Worm (Caenorhabditis elegans) whole organism, L4 larva: Measurements from ENCODE around the gene B0507.5.
A peak's percentile ranks its signal among the peaks of the same experiment; 100 is the strongest.

Source experiments
- D1046.2 ChIP-seq: fragments of 200-800 bp; sonication (Bioruptor generic); IDR thresholded peaks from 2 replicates; pipeline ENCODE4 v1.3.6; 2022; ENCODE audit warnings: missing genetic modification characterization, missing compliant biosample characterization
- F10B5.3 ChIP-seq: sonication (generic microtip); optimal IDR thresholded peaks from 2 replicates; lab custom pipeline; 2016; ENCODE audit warnings: mild to moderate bottlenecking, missing genetic modification characterization, missing compliant biosample characterization
- F26F4.8 ChIP-seq: fragments of 200-800 bp; sonication (Bioruptor generic); conservative IDR thresholded peaks from 2 replicates; pipeline ENCODE4 v1.3.6; 2022; ENCODE audit warnings: missing genetic modification characterization, missing compliant biosample characterization
- F37D6.2 ChIP-seq: sonication (generic microtip); optimal IDR thresholded peaks from 2 replicates; lab custom pipeline; 2016; ENCODE audit warnings: mild to moderate bottlenecking, missing genetic modification characterization, missing compliant biosample characterization
- F49E8.2 ChIP-seq: sonication (generic microtip); optimal IDR thresholded peaks from 2 replicates; lab custom pipeline; 2016; ENCODE audit warnings: missing compliant biosample characterization, mild to moderate bottlenecking, missing genetic modification characterization, borderline replicate concordance
- R02D3.7 ChIP-seq: fragments of 150-350 bp; sonication (generic microtip); optimal IDR thresholded peaks from 3 replicates; lab custom pipeline; 2014; ENCODE audit warnings: missing biosample characterization, missing genetic modification characterization
- Y105C5A.15 ChIP-seq: fragments of 200-800 bp; sonication (Bioruptor generic); IDR thresholded peaks from 2 replicates; pipeline ENCODE4 v1.3.6; 2022; ENCODE audit warnings: missing genetic modification characterization, missing compliant biosample characterization
- Y48G9A.11 ChIP-seq: fragments of 200-800 bp; sonication (Bioruptor generic); IDR thresholded peaks from 2 replicates; pipeline ENCODE4 v1.3.6; 2022; ENCODE audit warnings: missing genetic modification reagents, missing genetic modification characterization, missing compliant biosample characterization
- Y5F2A.4 ChIP-seq: fragments of 200-800 bp; sonication (Bioruptor generic); optimal IDR thresholded peaks from 2 replicates; lab custom pipeline; 2018; ENCODE audit warnings: mild to moderate bottlenecking, missing genetic modification characterization, missing compliant biosample characterization
- Y75B8A.6 ChIP-seq: fragments of 200-800 bp; sonication (Bioruptor generic); IDR thresholded peaks from 2 replicates; pipeline ENCODE4 v1.3.6; 2022; ENCODE audit warnings: missing genetic modification reagents, missing genetic modification characterization, missing compliant biosample characterization
- ZK546.5 ChIP-seq, 2 experiments: sonication (generic microtip); optimal IDR thresholded peaks; 2 replicates each; lab custom pipeline; 2017; ENCODE audit warnings: missing biosample characterization in 2 of 2, missing genetic modification characterization in 2 of 2
- ama-1 ChIP-seq: fragments of 150-350 bp; optimal IDR thresholded peaks from 2 replicates; lab custom pipeline; 2014; ENCODE audit warnings: inconsistent platforms, mixed read lengths
- attf-4 ChIP-seq: sonication (generic microtip); optimal IDR thresholded peaks from 3 replicates; lab custom pipeline; 2017; ENCODE audit warnings: missing biosample characterization, missing genetic modification characterization
- ceh-44 ChIP-seq: fragments of 200-800 bp; sonication (Bioruptor generic); IDR thresholded peaks from 2 replicates; pipeline ENCODE4 v1.3.6; 2022; ENCODE audit warnings: missing genetic modification reagents, missing genetic modification characterization, missing compliant biosample characterization
- ceh-82 ChIP-seq: sonication (generic microtip); optimal IDR thresholded peaks from 2 replicates; lab custom pipeline; 2017; ENCODE audit warnings: missing biosample characterization, missing genetic modification characterization
- ces-1 ChIP-seq: fragments of 150-350 bp; sonication (generic microtip); optimal IDR thresholded peaks from 4 replicates; lab custom pipeline; 2014; ENCODE audit warnings: missing biosample characterization, missing genetic modification reagents, missing genetic modification characterization
- ctbp-1 ChIP-seq: fragments of 200-800 bp; sonication (Bioruptor generic); IDR thresholded peaks from 2 replicates; pipeline ENCODE4 v1.3.6; 2022; ENCODE audit warnings: missing genetic modification reagents, missing genetic modification characterization, missing compliant biosample characterization
- daf-16 ChIP-seq, 3 experiments: sonication (generic microtip); optimal IDR thresholded peaks; 2 replicates each; lab custom pipeline; 2016 to 2017; ENCODE audit warnings: missing genetic modification characterization in 3 of 3, missing genetic modification reagents in 3 of 3, mild to moderate bottlenecking in 2 of 3, missing compliant biosample characterization in 2 of 3, missing biosample characterization in 1 of 3, moderate library complexity in 1 of 3
- dmd-6 ChIP-seq: fragments of 200-800 bp; sonication (Bioruptor generic); IDR thresholded peaks from 2 replicates; pipeline ENCODE4 v1.3.6; 2022; ENCODE audit warnings: missing genetic modification reagents, missing genetic modification characterization, missing compliant biosample characterization
- dmd-8 ChIP-seq: fragments of 200-800 bp; sonication (Bioruptor generic); IDR thresholded peaks from 2 replicates; pipeline ENCODE4 v1.3.6; 2022; ENCODE audit warnings: missing genetic modification characterization, missing compliant biosample characterization
- dmd-9 ChIP-seq: fragments of 200-800 bp; sonication (Bioruptor generic); IDR thresholded peaks from 2 replicates; pipeline ENCODE4 v1.3.6; 2022; ENCODE audit warnings: missing genetic modification reagents, missing genetic modification characterization, missing compliant biosample characterization
- dpl-1 ChIP-seq: fragments of 150-350 bp; optimal IDR thresholded peaks from 2 replicates; lab custom pipeline; 2014; ENCODE audit warnings: missing biosample characterization, missing genetic modification reagents, missing genetic modification characterization
- egl-27 ChIP-seq: sonication (generic microtip); optimal IDR thresholded peaks from 3 replicates; lab custom pipeline; 2017; ENCODE audit warnings: missing biosample characterization, missing genetic modification reagents, missing genetic modification characterization
- gei-8 ChIP-seq: fragments of 200-800 bp; sonication (Bioruptor generic); optimal IDR thresholded peaks from 2 replicates; lab custom pipeline; 2018; ENCODE audit warnings: mild to moderate bottlenecking, missing genetic modification characterization, missing compliant biosample characterization
- hif-1 ChIP-seq, 2 experiments: sonication (generic microtip); optimal IDR thresholded peaks; 2 replicates each; lab custom pipeline; 2016 to 2017; ENCODE audit warnings: missing compliant biosample characterization in 2 of 2, missing genetic modification characterization in 2 of 2, missing genetic modification reagents in 2 of 2, missing genotype in 2 of 2, mild to moderate bottlenecking in 1 of 2
- hlh-11 ChIP-seq: fragments of 200-800 bp; sonication (Bioruptor generic); optimal IDR thresholded peaks from 2 replicates; lab custom pipeline; 2018; ENCODE audit warnings: mild to moderate bottlenecking, missing genetic modification characterization, missing compliant biosample characterization
- hlh-30 ChIP-seq: sonication (generic microtip); optimal IDR thresholded peaks from 2 replicates; lab custom pipeline; 2017; ENCODE audit warnings: antibody characterized with exemption, mild to moderate bottlenecking, missing genetic modification characterization, missing compliant biosample characterization; ENCODE audit not compliant: insufficient read depth
- jun-1 ChIP-seq: fragments of 150-350 bp; optimal IDR thresholded peaks from 2 replicates; lab custom pipeline; 2014; ENCODE audit warnings: missing biosample characterization, missing genetic modification reagents, missing genetic modification characterization
- lim-7 ChIP-seq: fragments of 200-800 bp; sonication (Bioruptor generic); IDR thresholded peaks from 2 replicates; pipeline ENCODE4 v1.3.6; 2022; ENCODE audit warnings: missing genetic modification characterization, missing compliant biosample characterization
- lin-13 ChIP-seq: fragments of 150-350 bp; optimal IDR thresholded peaks from 2 replicates; lab custom pipeline; 2014; ENCODE audit warnings: missing biosample characterization, missing genetic modification reagents, missing genetic modification characterization
- lsy-2 ChIP-seq, 2 experiments: fragments of 150-350 bp in 1 of 2; sonication (generic microtip) in 1 of 2; optimal IDR thresholded peaks; 2 replicates each; lab custom pipeline; 2014 to 2017; ENCODE audit warnings: missing biosample characterization in 2 of 2, missing genetic modification characterization in 2 of 2
- madf-9 ChIP-seq: fragments of 200-800 bp; sonication (Bioruptor generic); conservative IDR thresholded peaks from 2 replicates; pipeline ENCODE4 v1.3.6; 2022; ENCODE audit warnings: missing genetic modification reagents, missing genetic modification characterization, missing compliant biosample characterization
- mdt-29 ChIP-seq: fragments of 200-800 bp; sonication (Bioruptor generic); IDR thresholded peaks from 2 replicates; pipeline ENCODE4 v1.3.6; 2022; ENCODE audit warnings: missing genetic modification reagents, missing genetic modification characterization, missing compliant biosample characterization
- mep-1 ChIP-seq: fragments of 150-350 bp; sonication (generic microtip); optimal IDR thresholded peaks from 3 replicates; lab custom pipeline; 2014; ENCODE audit warnings: missing biosample characterization, missing genetic modification characterization
- mxl-3 ChIP-seq: fragments of 200-800 bp; sonication (Bioruptor generic); optimal IDR thresholded peaks from 2 replicates; lab custom pipeline; 2018; ENCODE audit warnings: mild to moderate bottlenecking, missing genetic modification characterization, missing compliant biosample characterization
- nhr-102 ChIP-seq: sonication (generic microtip); optimal IDR thresholded peaks from 2 replicates; lab custom pipeline; 2016; ENCODE audit warnings: mild to moderate bottlenecking, missing genetic modification characterization, moderate library complexity, missing compliant biosample characterization
- nhr-11 ChIP-seq: fragments of 150-350 bp; optimal IDR thresholded peaks from 2 replicates; lab custom pipeline; 2014; ENCODE audit warnings: missing biosample characterization, missing genetic modification characterization
- nhr-237 ChIP-seq: sonication (generic microtip); optimal IDR thresholded peaks from 2 replicates; lab custom pipeline; 2017; ENCODE audit warnings: missing biosample characterization, missing genetic modification characterization
- nhr-41 ChIP-seq: fragments of 200-800 bp; sonication (Bioruptor generic); IDR thresholded peaks from 2 replicates; pipeline ENCODE4 v1.3.6; 2022; ENCODE audit warnings: missing genetic modification reagents, missing genetic modification characterization, missing compliant biosample characterization
- nhr-42 ChIP-seq: fragments of 200-800 bp; sonication (Bioruptor generic); IDR thresholded peaks from 2 replicates; pipeline ENCODE4 v1.3.6; 2022; ENCODE audit warnings: missing genetic modification characterization, missing compliant biosample characterization
- nhr-48 ChIP-seq: sonication (generic microtip); optimal IDR thresholded peaks from 2 replicates; lab custom pipeline; 2016; ENCODE audit warnings: mild to moderate bottlenecking, missing genetic modification characterization, missing compliant biosample characterization
- nhr-6 ChIP-seq: fragments of 150-350 bp; optimal IDR thresholded peaks from 2 replicates; lab custom pipeline; 2014; ENCODE audit warnings: missing biosample characterization, missing genetic modification characterization
- php-3 ChIP-seq: fragments of 200-800 bp; sonication (Bioruptor generic); IDR thresholded peaks from 2 replicates; pipeline ENCODE4 v1.3.6; 2022; ENCODE audit warnings: missing genetic modification reagents, missing genetic modification characterization, missing compliant biosample characterization
- pqm-1 ChIP-seq: sonication (generic microtip); optimal IDR thresholded peaks from 2 replicates; lab custom pipeline; 2017; ENCODE audit warnings: missing biosample characterization, missing genetic modification characterization
- rbr-2 ChIP-seq: sonication (generic microtip); optimal IDR thresholded peaks from 2 replicates; lab custom pipeline; 2016; ENCODE audit warnings: missing genotype, missing genetic modification characterization, missing compliant biosample characterization
- set-16 ChIP-seq: fragments of 200-800 bp; sonication (Bioruptor generic); IDR thresholded peaks from 2 replicates; pipeline ENCODE4 v1.3.6; 2022; ENCODE audit warnings: missing genetic modification reagents, missing genetic modification characterization, missing compliant biosample characterization
- snpc-1.2 ChIP-seq: fragments of 200-800 bp; sonication (Bioruptor generic); IDR thresholded peaks from 2 replicates; pipeline ENCODE4 v1.3.6; 2022; ENCODE audit warnings: missing genetic modification reagents, missing genetic modification characterization, missing compliant biosample characterization
- unc-39 ChIP-seq: sonication (generic microtip); optimal IDR thresholded peaks from 2 replicates; lab custom pipeline; 2017; ENCODE audit warnings: missing biosample characterization, missing genetic modification characterization
- vab-7 ChIP-seq: fragments of 200-800 bp; sonication (Bioruptor generic); IDR thresholded peaks from 2 replicates; pipeline ENCODE4 v1.3.6; 2022; ENCODE audit warnings: missing genetic modification reagents, missing genetic modification characterization, missing compliant biosample characterization
- ztf-11 ChIP-seq: fragments of 150-350 bp; optimal IDR thresholded peaks from 2 replicates; lab custom pipeline; 2014; ENCODE audit warnings: missing biosample characterization, missing genetic modification characterization

The B0507.5 gene

DNA sequence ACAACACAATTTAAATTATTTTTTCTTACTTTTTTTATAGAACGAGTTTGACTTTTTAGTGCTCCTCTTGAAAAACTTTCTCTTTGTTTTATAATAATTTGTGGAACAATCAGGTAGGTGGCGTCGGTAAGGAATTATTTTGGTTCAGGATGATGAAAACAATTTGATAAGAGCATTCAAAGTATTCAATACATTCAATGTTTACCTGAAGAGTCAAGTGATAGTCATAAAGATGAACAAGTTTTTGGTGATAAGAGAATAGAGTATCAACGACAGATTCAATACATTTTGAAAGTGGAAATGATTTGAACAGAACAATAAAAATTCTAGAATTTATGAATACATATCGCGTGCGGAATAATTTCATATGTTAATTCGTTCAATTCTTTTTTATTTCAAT, 14.0 kb downstream of the B0507.5 start (continued):
- no peak for TF ChIP-seq lsy-2 (tag; optimal IDR thresholded peaks at IDR 0.05; lab: Kevin White, UChicago)
- TF ChIP-seq, all 104 proteins: peak for 9

- TF ChIP-seq nhr-42 (0 out of 2 replicates have a peak, but pooled peaks have one; percentile 49), Y75B8A.6 (GFP tag; lab: Robert Waterston, UW) (no peak), daf-16 (GFP tag; optimal IDR thresholded peaks at IDR 0.05; lab: Kevin White, UChicago) (peak in 1 of 2 experiments; percentile 93), daf-16 (tag; optimal IDR thresholded peaks at IDR 0.05; lab: Kevin White, UChicago) (peak; percentile 98), Y5F2A.4 (GFP tag; lab: Kevin White, UChicago) (no peak), R02D3.7 (tag; lab: Kevin White, UChicago) (no peak), F37D6.2 (tag; lab: Kevin White, UChicago) (no peak), Y48G9A.11 (no peak), nhr-237 (tag; lab: Kevin White, UChicago) (no peak), F10B5.3 (tag; lab: Kevin White, UChicago) (no peak), lin-13 (GFP tag; lab: Kevin White, UChicago) (no peak), madf-9 (no peak), dmd-6 (GFP tag; lab: Robert Waterston, UW) (peak; percentile 99), lim-7 (no peak), pqm-1 (peak; percentile 100), php-3 (GFP tag; lab: Robert Waterston, UW) (peak; percentile 97), hif-1 (tag; optimal IDR thresholded peaks at IDR 0.05; lab: Kevin White, UChicago) (no peak), nhr-41 (GFP tag; lab: Robert Waterston, UW) (peak; percentile 77), mdt-29 (GFP tag; lab: Robert Waterston, UW) (no peak), set-16 (no peak), dmd-8 (no peak), F49E8.2 (tag; lab: Kevin White, UChicago) (no peak), Y105C5A.15 (GFP tag; lab: Robert Waterston, UW) (no peak), ces-1 (GFP tag; lab: Kevin White, UChicago) (no peak), unc-39 (tag; lab: Kevin White, UChicago) (no peak), ztf-11 (no peak), ZK546.5 (tag; optimal IDR thresholded peaks at IDR 0.05; lab: Kevin White, UChicago) (no peak), F26F4.8 (GFP tag; lab: Robert Waterston, UW) (no peak), mep-1 (tag; lab: Kevin White, UChicago) (no peak), dmd-9 (GFP tag; lab: Robert Waterston, UW) (no peak), nhr-6 (tag; lab: Kevin White, UChicago) (peak; percentile 65), ctbp-1 (no peak), snpc-1.2 (GFP tag; lab: Robert Waterston, UW) (no peak), nhr-48 (tag; lab: Kevin White, UChicago) (peak; percentile 55), mxl-3 (GFP tag; lab: Kevin White, UChicago) (peak; percentile 7), egl-27 (no peak), hlh-30 (tag; lab: Kevin White, UChicago) (peak; percentile 51), nhr-102 (tag; lab: Kevin White, UChicago) (peak; percentile 85), jun-1 (no peak), rbr-2 (tag; lab: Kevin White, UChicago) (no peak), vab-7 (GFP tag; lab: Robert Waterston, UW) (no peak), D1046.2 (no peak), attf-4 (tag; lab: Kevin White, UChicago) (no peak), dpl-1 (GFP tag; lab: Kevin White, UChicago) (no peak), gei-8 (GFP tag; lab: Kevin White, UChicago) (peak; percentile 17), ceh-44 (GFP tag; lab: Robert Waterston, UW) (no peak), hlh-11 (peak; percentile 94), ceh-82 (tag; lab: Kevin White, UChicago) (no peak), nhr-11 (tag; lab: Kevin White, UChicago) (no peak), ama-1 (lab: Kevin White, UChicago) (no peak)
Observed at ce11 chrV:8768481-8768959, 15.0 kb downstream of the B0507.5 start, which contains the start of gene B0507.3. Gene B0507.3 (plus strand): TSS chrV:8768909.
